Fruit fly (Drosophila melanogaster) whole organism, embryonic: ENCODE data around the gene CG15539.

Experiments
- Adf1 ChIP-seq: fragments of 200-800 bp; sonication (Bioruptor generic); IDR thresholded peaks from 2 replicates; pipeline ENCODE4 v1.3.6; 2022; ENCODE audit warnings: missing biosample characterization, missing genetic modification characterization
- BEAF-32 ChIP-seq: fragments of 200-800 bp; sonication (Bioruptor generic); optimal IDR thresholded peaks from 3 replicates; lab custom pipeline; 2017; ENCODE audit warnings: missing biosample characterization, missing genetic modification characterization, mild to moderate bottlenecking, moderate library complexity, missing genetic modification reagents
- CG10979 ChIP-seq: fragments of 200-800 bp; sonication (Bioruptor generic); optimal IDR thresholded peaks from 2 replicates; lab custom pipeline; 2018; ENCODE audit warnings: missing biosample characterization, mild to moderate bottlenecking, missing genetic modification characterization, moderate library complexity
- CG11456 ChIP-seq: fragments of 200-800 bp; sonication (Bioruptor generic); IDR thresholded peaks from 3 replicates; pipeline ENCODE4 v1.3.6; 2022; ENCODE audit warnings: missing biosample characterization, missing genetic modification characterization
- CG12942 ChIP-seq: fragments of 200-800 bp; sonication (Bioruptor generic); optimal IDR thresholded peaks from 3 replicates; lab custom pipeline; 2016; ENCODE audit warnings: missing biosample characterization, missing genetic modification characterization
- CG14014 ChIP-seq: fragments of 200-800 bp; sonication (Bioruptor generic); IDR thresholded peaks from 2 replicates; pipeline ENCODE4 v1.3.6; 2022; ENCODE audit warnings: missing biosample characterization, missing genetic modification characterization
- CG14710 ChIP-seq: fragments of 200-800 bp; sonication (Bioruptor generic); optimal IDR thresholded peaks from 3 replicates; lab custom pipeline; 2019; ENCODE audit warnings: missing biosample characterization, mild to moderate bottlenecking, missing genetic modification characterization, moderate library complexity
- CG15073 ChIP-seq: fragments of 200-800 bp; sonication (Bioruptor generic); optimal IDR thresholded peaks from 2 replicates; lab custom pipeline; 2016; ENCODE audit warnings: missing biosample characterization, missing genetic modification characterization
- CG15696 ChIP-seq: fragments of 200-800 bp; sonication (Bioruptor generic); optimal IDR thresholded peaks from 2 replicates; lab custom pipeline; 2019; ENCODE audit warnings: missing biosample characterization, mild to moderate bottlenecking, missing genetic modification characterization, moderate library complexity
- CG1603 ChIP-seq: fragments of 200-800 bp; sonication (Bioruptor generic); optimal IDR thresholded peaks from 2 replicates; lab custom pipeline; 2019; ENCODE audit warnings: missing biosample characterization, mild to moderate bottlenecking, missing genetic modification characterization, moderate library complexity
- CG1792 ChIP-seq: fragments of 200-800 bp; sonication (Bioruptor generic); optimal IDR thresholded peaks from 2 replicates; lab custom pipeline; 2016; ENCODE audit warnings: missing biosample characterization, missing genetic modification characterization
- CG18011 ChIP-seq: fragments of 200-800 bp; sonication (Bioruptor generic); optimal IDR thresholded peaks from 2 replicates; lab custom pipeline; 2017; ENCODE audit warnings: missing biosample characterization, missing genetic modification characterization, mild to moderate bottlenecking, moderate library complexity, missing genotype
- CG18599 ChIP-seq: fragments of 200-800 bp; sonication (Bioruptor generic); optimal IDR thresholded peaks from 3 replicates; lab custom pipeline; 2017; ENCODE audit warnings: missing biosample characterization, missing genetic modification characterization, mild to moderate bottlenecking, moderate library complexity, missing genetic modification reagents
- CG3995 ChIP-seq: fragments of 200-800 bp; sonication (Bioruptor generic); optimal IDR thresholded peaks from 3 replicates; lab custom pipeline; 2016; ENCODE audit warnings: missing biosample characterization, missing genetic modification characterization
- CG42726 ChIP-seq: fragments of 200-800 bp; sonication (Bioruptor generic); IDR thresholded peaks from 2 replicates; pipeline ENCODE4 v1.3.6; 2022; ENCODE audit warnings: missing biosample characterization, missing genetic modification characterization; ENCODE audit not compliant: partially characterized antibody
- CG5180 ChIP-seq: fragments of 200-800 bp; sonication (Bioruptor generic); optimal IDR thresholded peaks from 3 replicates; lab custom pipeline; 2017; ENCODE audit warnings: missing biosample characterization, missing genetic modification characterization, mild to moderate bottlenecking, moderate library complexity, missing genetic modification reagents
- CG7372 ChIP-seq: fragments of 200-800 bp; sonication (Bioruptor generic); IDR thresholded peaks from 2 replicates; pipeline ENCODE4 v1.3.6; 2022; ENCODE audit warnings: missing biosample characterization, missing genetic modification characterization
- CG8359 ChIP-seq: fragments of 200-800 bp; sonication (Bioruptor generic); optimal IDR thresholded peaks from 2 replicates; lab custom pipeline; 2017; ENCODE audit warnings: missing biosample characterization, mild to moderate bottlenecking, missing genetic modification characterization, borderline replicate concordance
- CG9876 ChIP-seq: fragments of 200-800 bp; sonication (Bioruptor generic); optimal IDR thresholded peaks from 2 replicates; lab custom pipeline; 2016; ENCODE audit warnings: missing biosample characterization, missing genetic modification characterization
- D19B ChIP-seq: fragments of 200-800 bp; sonication (Bioruptor generic); optimal IDR thresholded peaks from 2 replicates; lab custom pipeline; 2017; ENCODE audit warnings: missing biosample characterization, mild to moderate bottlenecking, missing genetic modification characterization
- Dref ChIP-seq: fragments of 200-800 bp; sonication (Bioruptor generic); IDR thresholded peaks from 2 replicates; pipeline ENCODE4 v1.3.6; 2022; ENCODE audit warnings: missing biosample characterization, missing genetic modification characterization
- Drgx ChIP-seq: fragments of 200-800 bp; sonication (Bioruptor generic); IDR thresholded peaks from 2 replicates; pipeline ENCODE4 v1.3.6; 2022; ENCODE audit warnings: missing biosample characterization, missing genetic modification characterization
- ERR ChIP-seq: fragments of 200-800 bp; sonication (Bioruptor generic); optimal IDR thresholded peaks from 2 replicates; lab custom pipeline; 2016; ENCODE audit warnings: missing biosample characterization, missing genetic modification characterization
- Gug ChIP-seq: fragments of 200-800 bp; sonication (Bioruptor generic); IDR thresholded peaks from 4 replicates; pipeline ENCODE4 v1.3.6; 2022; ENCODE audit warnings: missing biosample characterization, missing genetic modification characterization
- H2.0 ChIP-seq: fragments of 200-800 bp; sonication (Bioruptor generic); IDR thresholded peaks from 2 replicates; pipeline ENCODE4 v1.3.6; 2022; ENCODE audit warnings: missing biosample characterization, missing genetic modification characterization
- HLH54F ChIP-seq: fragments of 200-800 bp; sonication (Bioruptor generic); optimal IDR thresholded peaks from 3 replicates; lab custom pipeline; 2016; ENCODE audit warnings: missing biosample characterization, missing genetic modification characterization
- HmgZ ChIP-seq: fragments of 200-800 bp; sonication (Bioruptor generic); optimal IDR thresholded peaks from 2 replicates; lab custom pipeline; 2018; ENCODE audit warnings: missing biosample characterization, mild to moderate bottlenecking, missing genetic modification characterization
- Hr78 ChIP-seq, 2 experiments: fragments of 200-800 bp in 1 of 2; fragments of >200 bp in 1 of 2; sonication (Bioruptor generic) in 1 of 2; optimal IDR thresholded peaks; 2 replicates each; lab custom pipeline; 2017 to 2019; ENCODE audit warnings: missing biosample characterization in 2 of 2, missing genetic modification characterization in 2 of 2, mild to moderate bottlenecking in 1 of 2, moderate library complexity in 1 of 2
- Lhr ChIP-seq: fragments of 200-800 bp; sonication (Bioruptor generic); optimal IDR thresholded peaks from 3 replicates; lab custom pipeline; 2017; ENCODE audit warnings: mild to moderate bottlenecking, missing biosample characterization, missing genetic modification reagents, missing genetic modification characterization
- Med ChIP-seq: fragments of 200-800 bp; sonication (Bioruptor generic); peaks from one replicate; lab custom pipeline; 2016; ENCODE audit warnings: missing biosample characterization, missing genetic modification characterization, mild to moderate bottlenecking, inconsistent platforms, moderate library complexity
- NK7.1 ChIP-seq: fragments of 200-800 bp; sonication (Bioruptor generic); optimal IDR thresholded peaks from 3 replicates; lab custom pipeline; 2016; ENCODE audit warnings: missing biosample characterization, missing genetic modification characterization
- Six4 ChIP-seq: fragments of 200-800 bp; sonication (Bioruptor generic); optimal IDR thresholded peaks from 2 replicates; lab custom pipeline; 2016; ENCODE audit warnings: missing biosample characterization, missing genetic modification characterization
- Xbp1 ChIP-seq: fragments of 200-800 bp; sonication (Bioruptor generic); optimal IDR thresholded peaks from 3 replicates; lab custom pipeline; 2016; ENCODE audit warnings: missing biosample characterization, mild to moderate bottlenecking, missing genetic modification characterization
- aop ChIP-seq: fragments of 200-800 bp; sonication (Bioruptor generic); IDR thresholded peaks from 2 replicates; pipeline ENCODE4 v1.3.6; 2022; ENCODE audit warnings: missing biosample characterization, missing genetic modification characterization
- cad ChIP-seq: fragments of >200 bp; optimal IDR thresholded peaks from 2 replicates; lab custom pipeline; 2017; ENCODE audit warnings: missing biosample characterization, missing genetic modification characterization
- cas ChIP-seq: fragments of 200-800 bp; sonication (Bioruptor generic); IDR thresholded peaks from 2 replicates; pipeline ENCODE4 v1.3.6; 2022; ENCODE audit warnings: missing biosample characterization, missing genetic modification characterization
- emc ChIP-seq: fragments of 200-800 bp; sonication (Bioruptor generic); optimal IDR thresholded peaks from 2 replicates; lab custom pipeline; 2016; ENCODE audit warnings: missing biosample characterization, missing genetic modification characterization
- esg ChIP-seq: fragments of 200-800 bp; sonication (Bioruptor generic); conservative IDR thresholded peaks from 2 replicates; pipeline ENCODE4 v1.3.6; 2022; ENCODE audit warnings: missing biosample characterization, missing genetic modification characterization
- eve ChIP-seq, 2 experiments: fragments of >200 bp; optimal IDR thresholded peaks; 2 replicates each; lab custom pipeline; 2017; ENCODE audit warnings: missing biosample characterization in 2 of 2, missing genetic modification characterization in 2 of 2
- fd102C ChIP-seq: fragments of 200-800 bp; sonication (Bioruptor generic); optimal IDR thresholded peaks from 2 replicates; lab custom pipeline; 2018; ENCODE audit warnings: missing biosample characterization, mild to moderate bottlenecking, missing genetic modification characterization, moderate library complexity
- gt ChIP-seq: fragments of 200-800 bp; sonication (Bioruptor generic); IDR thresholded peaks from 2 replicates; pipeline ENCODE4 v1.3.6; 2022; ENCODE audit warnings: missing biosample characterization, missing genetic modification characterization
- hb ChIP-seq: fragments of 200-800 bp; sonication (Bioruptor generic); IDR thresholded peaks from 3 replicates; pipeline ENCODE4 v1.3.6; 2022; ENCODE audit warnings: missing biosample characterization, missing genetic modification characterization; ENCODE audit not compliant: partially characterized antibody
- jumu ChIP-seq: fragments of 200-800 bp; sonication (Bioruptor generic); optimal IDR thresholded peaks from 3 replicates; lab custom pipeline; 2016; ENCODE audit warnings: missing biosample characterization, missing genetic modification characterization
- lov ChIP-seq, 2 experiments: fragments of 200-800 bp in 1 of 2; fragments of >200 bp in 1 of 2; sonication (Bioruptor generic) in 1 of 2; IDR thresholded peaks in 1 of 2; optimal IDR thresholded peaks in 1 of 2; 2 replicates in 1 of 2; 3 replicates in 1 of 2; pipeline versions ENCODE4 v1.3.6 to Lab custom; 2017 to 2022; ENCODE audit warnings: missing biosample characterization in 1 of 2, missing genetic modification characterization in 1 of 2
- seq ChIP-seq: fragments of 200-800 bp; sonication (Bioruptor generic); IDR thresholded peaks from 2 replicates; pipeline ENCODE4 v1.3.6; 2022; ENCODE audit warnings: missing biosample characterization, missing genetic modification characterization
- slou ChIP-seq: fragments of 200-800 bp; sonication (Bioruptor generic); optimal IDR thresholded peaks from 3 replicates; lab custom pipeline; 2016; ENCODE audit warnings: missing biosample characterization, missing genetic modification characterization
- tap ChIP-seq: fragments of 200-800 bp; optimal IDR thresholded peaks from 3 replicates; lab custom pipeline; 2019; ENCODE audit warnings: missing biosample characterization, mild to moderate bottlenecking, missing genetic modification characterization, moderate library complexity
- twi ChIP-seq: fragments of 200-800 bp; optimal IDR thresholded peaks from 2 replicates; lab custom pipeline; 2019; ENCODE audit warnings: missing biosample characterization, mild to moderate bottlenecking, missing genetic modification characterization, moderate library complexity
- z ChIP-seq: fragments of 200-800 bp; sonication (Bioruptor generic); IDR thresholded peaks from 3 replicates; pipeline ENCODE4 v1.3.6; 2022; ENCODE audit warnings: missing biosample characterization, missing genetic modification characterization
- zen ChIP-seq: fragments of 200-800 bp; sonication (Bioruptor generic); optimal IDR thresholded peaks from 3 replicates; lab custom pipeline; 2018; ENCODE audit warnings: missing biosample characterization, mild to moderate bottlenecking, missing genetic modification characterization, moderate library complexity
- zen2 ChIP-seq: fragments of 200-800 bp; sonication (Bioruptor generic); IDR thresholded peaks from 3 replicates; pipeline ENCODE4 v1.3.6; 2022; ENCODE audit warnings: missing biosample characterization, missing genetic modification characterization; ENCODE audit not compliant: partially characterized antibody

CG15539 gene

DNA sequence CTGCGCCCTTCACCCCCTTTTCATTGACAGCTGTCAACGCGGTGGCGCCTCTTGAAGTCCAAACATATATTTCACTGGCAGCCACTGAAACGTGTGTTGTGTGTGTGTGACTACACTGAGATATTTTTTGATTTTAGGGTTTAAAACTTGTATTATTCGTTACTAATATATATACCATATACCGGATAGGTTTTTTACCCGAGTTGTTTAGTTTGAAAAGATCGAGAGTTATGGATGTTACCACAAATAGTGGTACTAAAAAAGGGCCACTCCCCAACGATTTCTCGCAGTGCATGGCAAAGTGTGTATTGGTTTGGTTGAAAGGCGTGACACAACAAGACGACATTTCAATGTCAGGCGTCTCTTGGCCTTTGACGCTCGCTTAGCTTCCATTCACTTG, 30.6 kb downstream of the CG15539 start (continued):
- TF ChIP-seq hb (GFP tag; lab: Robert Waterston, UW) (no peak), cas (no peak), aop (GFP tag; lab: Robert Waterston, UW) (no peak), Gug (GFP tag; lab: Robert Waterston, UW) (0 out of 4 replicates have a peak, but pooled peaks have one; percentile 11), Lhr (GFP tag; lab: Kevin White, UChicago) (no peak), CG9876 (GFP tag; lab: Kevin White, UChicago) (no peak), HLH54F (no peak), Drgx (GFP tag; lab: Robert Waterston, UW) (no peak), CG12942 (GFP tag; lab: Kevin White, UChicago) (no peak), HmgZ (tag; lab: Kevin White, UChicago) (no peak), cad (GFP tag; lab: Kevin White, UChicago) (no peak), BEAF-32 (GFP tag; lab: Kevin White, UChicago) (no peak), Dref (GFP tag; lab: Robert Waterston, UW) (no peak), D19B (no peak), CG14710 (tag; lab: Kevin White, UChicago) (no peak), CG5180 (no peak), tap (no peak), CG42726 (GFP tag; lab: Robert Waterston, UW) (no peak), slou (GFP tag; lab: Kevin White, UChicago) (no peak), esg (no peak), zen2 (GFP tag; lab: Robert Waterston, UW) (no peak), CG18011 (GFP tag; lab: Kevin White, UChicago) (no peak), zen (tag; lab: Kevin White, UChicago) (no peak), Six4 (GFP tag; lab: Kevin White, UChicago) (no peak), CG3995 (GFP tag; lab: Kevin White, UChicago) (no peak), lov (optimal IDR thresholded peaks at IDR 0.05; lab: Kevin White, UChicago) (no peak), lov (GFP tag; IDR thresholded peaks at IDR 0.05; lab: Robert Waterston, UW) (no peak), Xbp1 (GFP tag; lab: Kevin White, UChicago) (peak; percentile 9), CG1603 (tag; lab: Kevin White, UChicago) (peak; percentile 40), CG7372 (GFP tag; lab: Robert Waterston, UW) (no peak), CG15073 (no peak), fd102C (GFP tag; lab: Kevin White, UChicago) (no peak), eve (GFP tag; optimal IDR thresholded peaks at IDR 0.05; lab: Kevin White, UChicago) (no peak), CG11456 (no peak), Med (GFP tag; lab: Kevin White, UChicago) (peak; percentile 17), CG14014 (GFP tag; lab: Robert Waterston, UW) (no peak), seq (no peak), twi (no peak), CG15696 (tag; lab: Kevin White, UChicago) (no peak), H2.0 (no peak; the same call in 1 of the 2 replicates), z (GFP tag; lab: Robert Waterston, UW) (no peak), NK7.1 (GFP tag; lab: Kevin White, UChicago) (no peak), ERR (GFP tag; lab: Kevin White, UChicago) (no peak), CG18599 (GFP tag; lab: Kevin White, UChicago) (no peak), CG1792 (GFP tag; lab: Kevin White, UChicago) (no peak), Hr78 (GFP tag; optimal IDR thresholded peaks at IDR 0.05; lab: Kevin White, UChicago) (no peak), jumu (GFP tag; lab: Kevin White, UChicago) (no peak), gt (no peak), emc (GFP tag; lab: Kevin White, UChicago) (no peak), CG8359 (GFP tag; lab: Kevin White, UChicago) (no peak), Adf1 (GFP tag; lab: Robert Waterston, UW) (no peak), CG10979 (tag; lab: Kevin White, UChicago) (no peak)
